Fruit fly (Drosophila melanogaster): Measurements from ENCODE around the gene CG12402.

CG12402 gene

dm6 chr3R:14108158-14108921 lies at the start of gene CG12402 (continued):
- peak; percentile 81 for TF ChIP-seq D19A (tag; optimal IDR thresholded peaks at IDR 0.05)
- TF ChIP-seq CG6175 (GFP tag; IDR thresholded peaks at IDR 0.05) = peak; percentile 52; the same call in 1 of the 3 replicates
- no peak for TF ChIP-seq CG15073 (GFP tag; optimal IDR thresholded peaks at IDR 0.05)
- TF ChIP-seq CG17612 (GFP tag; IDR thresholded peaks at IDR 0.05) = peak; percentile 63
- peak; percentile 40; the same call in 1 of the 3 replicates for TF ChIP-seq Doc3 (GFP tag; IDR thresholded peaks at IDR 0.05; ENCODE audit: partially characterized antibody)
- peak; percentile 82 for TF ChIP-seq ind (GFP tag; optimal IDR thresholded peaks at IDR 0.05)
- no peak for TF ChIP-seq Gsc (GFP tag; IDR thresholded peaks at IDR 0.05)
- peak; percentile 45 for TF ChIP-seq da (GFP tag; optimal IDR thresholded peaks at IDR 0.05)
- TF ChIP-seq Tbp (GFP tag; optimal IDR thresholded peaks at IDR 0.05) = no peak
- peak; percentile 89 for TF ChIP-seq zfh1 (GFP tag; IDR thresholded peaks at IDR 0.05)
- peak; percentile 30 for TF ChIP-seq CG9876 (GFP tag; optimal IDR thresholded peaks at IDR 0.05)
- TF ChIP-seq CG4854 (GFP tag; optimal IDR thresholded peaks at IDR 0.05) = peak; percentile 44
- TF ChIP-seq Mes4 (GFP tag; optimal IDR thresholded peaks at IDR 0.05) = peak; percentile 56
- peak; percentile 30 for TF ChIP-seq CG15479 (GFP tag; optimal IDR thresholded peaks at IDR 0.05)
- peak; percentile 81 for TF ChIP-seq CG32767 (GFP tag; IDR thresholded peaks at IDR 0.05)
- TF ChIP-seq CG12744 (GFP tag; optimal IDR thresholded peaks at IDR 0.05) = peak; percentile 36
- peak; percentile 89 for TF ChIP-seq CG11695 (GFP tag; IDR thresholded peaks at IDR 0.05)
- peak in 1 of 2 experiments; percentile 80 for TF ChIP-seq tll (GFP tag; optimal IDR thresholded peaks at IDR 0.05)
- TF ChIP-seq z (GFP tag; IDR thresholded peaks at IDR 0.05) = peak; percentile 62; the same call in 2 of the 3 replicates
- peak; percentile 45 for TF ChIP-seq MBD-R2 (GFP tag; IDR thresholded peaks at IDR 0.05)
- peak; percentile 86 for TF ChIP-seq tgo (GFP tag; IDR thresholded peaks at IDR 0.05)
- TF ChIP-seq CG34224 (GFP tag; IDR thresholded peaks at IDR 0.05; ENCODE audit: partially characterized antibody) = peak; percentile 59; the same call in 2 of the 3 replicates
- peak; percentile 72 for TF ChIP-seq fd3F (GFP tag; optimal IDR thresholded peaks at IDR 0.05)
- TF ChIP-seq CG8944 (GFP tag; optimal IDR thresholded peaks at IDR 0.05) = peak; percentile 37
- peak; percentile 85 for TF ChIP-seq CG18262 (tag; optimal IDR thresholded peaks at IDR 0.05)
- TF ChIP-seq CG1024 (GFP tag; IDR thresholded peaks at IDR 0.05) = peak; percentile 73
- no peak for TF ChIP-seq ato (GFP tag; IDR thresholded peaks at IDR 0.05; ENCODE audit: partially characterized antibody)
- peak; percentile 94 to 96 for TF ChIP-seq Trl (optimal IDR thresholded peaks at IDR 0.05)
- peak; percentile 87 for TF ChIP-seq Trl (GFP tag; optimal IDR thresholded peaks at IDR 0.05)
- peak; percentile 63 for TF ChIP-seq CG30431 (GFP tag; optimal IDR thresholded peaks at IDR 0.05)
- TF ChIP-seq TFAM (GFP tag; optimal IDR thresholded peaks at IDR 0.05) = peak; percentile 60
- TF ChIP-seq odd (GFP tag; optimal IDR thresholded peaks at IDR 0.05) = peak; percentile 69
- peak; percentile 91 for TF ChIP-seq CG34422 (GFP tag; IDR thresholded peaks at IDR 0.05)
- peak; percentile 74 for TF ChIP-seq CG15514 (GFP tag; optimal IDR thresholded peaks at IDR 0.05)
- TF ChIP-seq hb (GFP tag; IDR thresholded peaks at IDR 0.05; ENCODE audit: partially characterized antibody) = no peak
- peak; percentile 73; the same call in 2 of the 3 replicates for TF ChIP-seq CG7357 (GFP tag; IDR thresholded peaks at IDR 0.05)
- peak; percentile 71 for TF ChIP-seq Abd-B (GFP tag; optimal IDR thresholded peaks at IDR 0.05)
- peak; percentile 88 for TF ChIP-seq Ada2b (GFP tag; IDR thresholded peaks at IDR 0.05)
- TF ChIP-seq pb (GFP tag; optimal IDR thresholded peaks at IDR 0.05) = peak; percentile 65
- no peak for TF ChIP-seq Sry-β (GFP tag; optimal IDR thresholded peaks at IDR 0.05)
- TF ChIP-seq CG18476 (GFP tag; optimal IDR thresholded peaks at IDR 0.05) = peak; percentile 73
- peak; percentile 19 for TF ChIP-seq Atf3 (GFP tag; optimal IDR thresholded peaks at IDR 0.05)
- peak; percentile 59 for TF ChIP-seq gcm2 (GFP tag; optimal IDR thresholded peaks at IDR 0.05)
- TF ChIP-seq CG9727 (GFP tag; optimal IDR thresholded peaks at IDR 0.05) = peak; percentile 75
- TF ChIP-seq gfzf (GFP tag; optimal IDR thresholded peaks at IDR 0.05) = no peak
- no peak for TF ChIP-seq Hmx (GFP tag; optimal IDR thresholded peaks at IDR 0.05)
- TF ChIP-seq CG12942 (GFP tag; optimal IDR thresholded peaks at IDR 0.05) = peak; percentile 55
- TF ChIP-seq Ets65A (GFP tag) = peak; percentile 95
- TF ChIP-seq vvl (GFP tag; IDR thresholded peaks at IDR 0.05) = peak; percentile 95
- peak; percentile 79 for TF ChIP-seq CG5245 (GFP tag; optimal IDR thresholded peaks at IDR 0.05)
